Worm (Caenorhabditis elegans) whole organism, mixed stage, embryonic: ENCODE measurements around the gene irld-67.

ENCODE experiments used
- unc-120 ChIP-seq: sonication (generic microtip); optimal IDR thresholded peaks from 2 replicates; lab custom pipeline; 2017; ENCODE audit warnings: missing genetic modification characterization, missing compliant biosample characterization; ENCODE audit not compliant: poor library complexity, severe bottlenecking
- unc-39 ChIP-seq: fragments of 150-350 bp; optimal IDR thresholded peaks from 2 replicates; lab custom pipeline; 2014; ENCODE audit warnings: missing biosample characterization, missing genetic modification characterization

ce11 chrII:2977652-2978051 lies 43.4 kb upstream of the irld-67 start:
- TF ChIP-seq unc-39 (tag; lab: Kevin White, UChicago) = no peak
- TF ChIP-seq unc-120 = no peak
